Fruit fly (Drosophila melanogaster) whole organism, adult: ENCODE results near the gene Ugt302C1.

Experiments
- CG11617 ChIP-seq: fragments of 200-800 bp; sonication (Bioruptor generic); optimal IDR thresholded peaks from 2 replicates; lab custom pipeline; 2017; ENCODE audit warnings: mild to moderate bottlenecking, missing biosample characterization, missing genetic modification reagents, missing genetic modification characterization
- CG12768 ChIP-seq: fragments of 200-800 bp; sonication (Bioruptor generic); optimal IDR thresholded peaks from 2 replicates; lab custom pipeline; 2017; ENCODE audit warnings: missing biosample characterization, missing genetic modification characterization, mild to moderate bottlenecking, moderate library complexity, missing genetic modification reagents
- CG14711 ChIP-seq: fragments of 200-800 bp; sonication (Bioruptor generic); optimal IDR thresholded peaks from 2 replicates; lab custom pipeline; 2018; ENCODE audit warnings: missing biosample characterization, mild to moderate bottlenecking, missing genetic modification characterization, moderate library complexity
- CG1620 ChIP-seq: fragments of 200-800 bp; sonication (Bioruptor generic); optimal IDR thresholded peaks from 2 replicates; lab custom pipeline; 2016; ENCODE audit warnings: missing biosample characterization, missing genetic modification characterization
- CG33017 ChIP-seq: fragments of 200-800 bp; sonication (Bioruptor generic); optimal IDR thresholded peaks from 2 replicates; lab custom pipeline; 2018; ENCODE audit warnings: missing biosample characterization, mild to moderate bottlenecking, missing genetic modification characterization, moderate library complexity
- CG5204 ChIP-seq: fragments of 200-800 bp; sonication (Bioruptor generic); optimal IDR thresholded peaks from 2 replicates; lab custom pipeline; 2016; ENCODE audit warnings: missing biosample characterization, missing genetic modification characterization
- CG7045 ChIP-seq: fragments of 200-800 bp; sonication (Bioruptor generic); optimal IDR thresholded peaks from 2 replicates; lab custom pipeline; 2017; ENCODE audit warnings: missing biosample characterization, mild to moderate bottlenecking, missing genetic modification characterization
- CG7101 ChIP-seq: fragments of 200-800 bp; sonication (Bioruptor generic); optimal IDR thresholded peaks from 2 replicates; lab custom pipeline; 2018; ENCODE audit warnings: missing biosample characterization, mild to moderate bottlenecking, missing genetic modification characterization, moderate library complexity
- Clk ChIP-seq: fragments of 200-800 bp; sonication (Bioruptor generic); optimal IDR thresholded peaks from 2 replicates; lab custom pipeline; 2017; ENCODE audit warnings: missing biosample characterization, missing genetic modification characterization
- Crg-1 ChIP-seq: fragments of 200-800 bp; sonication (Bioruptor generic); optimal IDR thresholded peaks from 2 replicates; lab custom pipeline; 2016; ENCODE audit warnings: missing biosample characterization, missing genetic modification characterization
- Hr96 ChIP-seq: fragments of 200-800 bp; sonication (Bioruptor generic); optimal IDR thresholded peaks from 2 replicates; lab custom pipeline; 2016; ENCODE audit warnings: missing biosample characterization, missing genetic modification characterization
- Mnt ChIP-seq: fragments of 200-800 bp; sonication (Bioruptor generic); optimal IDR thresholded peaks from 2 replicates; lab custom pipeline; 2016; ENCODE audit warnings: missing biosample characterization, mild to moderate bottlenecking, missing genetic modification characterization
- bab1 ChIP-seq: fragments of 200-800 bp; sonication (Bioruptor generic); optimal IDR thresholded peaks from 3 replicates; lab custom pipeline; 2019; ENCODE audit warnings: missing biosample characterization, mild to moderate bottlenecking, missing genetic modification characterization, moderate library complexity
- cic ChIP-seq: fragments of 200-800 bp; sonication (Bioruptor generic); optimal IDR thresholded peaks from 2 replicates; lab custom pipeline; 2017; ENCODE audit warnings: missing biosample characterization, mild to moderate bottlenecking, missing genetic modification characterization, moderate library complexity
- cnc ChIP-seq, 2 experiments: fragments of >200 bp; optimal IDR thresholded peaks; 2 replicates each; lab custom pipeline; 2017
- kay ChIP-seq: fragments of 200-800 bp; sonication (Bioruptor generic); peaks from one replicate; lab custom pipeline; 2016; ENCODE audit warnings: missing biosample characterization, missing genetic modification characterization, borderline replicate concordance
- ovo ChIP-seq: fragments of 200-800 bp; sonication (Bioruptor generic); optimal IDR thresholded peaks from 2 replicates; lab custom pipeline; 2016; ENCODE audit warnings: missing biosample characterization, missing genetic modification characterization
- pad ChIP-seq: fragments of 200-800 bp; sonication (Bioruptor generic); optimal IDR thresholded peaks from 3 replicates; lab custom pipeline; 2017; ENCODE audit warnings: missing biosample characterization, missing genetic modification characterization, mild to moderate bottlenecking, moderate library complexity, missing genetic modification reagents
- tj ChIP-seq: fragments of 200-800 bp; sonication (Bioruptor generic); optimal IDR thresholded peaks from 3 replicates; lab custom pipeline; 2017; ENCODE audit warnings: missing biosample characterization, mild to moderate bottlenecking, missing genetic modification characterization, moderate library complexity
- toe ChIP-seq: fragments of 200-800 bp; sonication (Bioruptor generic); optimal IDR thresholded peaks from 2 replicates; lab custom pipeline; 2016; ENCODE audit warnings: missing biosample characterization, missing genetic modification characterization

The Ugt302C1 gene

dm6 chr3R:11167931-11168465, 11.1 kb downstream of the Ugt302C1 start, which contains the start of gene Ugt35E2:
Gene Ugt35E2 (minus strand): TSS chr3R:11167981.
- TF ChIP-seq Crg-1 (GFP tag; lab: Kevin White, UChicago) (no peak), pad (GFP tag; lab: Kevin White, UChicago) (no peak), CG7045 (no peak)

dm6 chr3R:11170146-11170545, 13.2 kb downstream of the Ugt302C1 start, which contains the start of gene Ugt35B1:
Gene Ugt35B1 (minus strand): TSS chr3R:11170246.
- TF ChIP-seq CG11617 (GFP tag; lab: Kevin White, UChicago) = peak; percentile 26
- TF ChIP-seq CG1620 (GFP tag; lab: Kevin White, UChicago) = no peak
- TF ChIP-seq cic (GFP tag; lab: Kevin White, UChicago) = peak; percentile 44
- no peak for TF ChIP-seq pad (GFP tag; lab: Kevin White, UChicago)
- TF ChIP-seq ovo (GFP tag; lab: Kevin White, UChicago) = no peak
- TF ChIP-seq CG12768 (GFP tag; lab: Kevin White, UChicago) = peak; percentile 49
- no peak for TF ChIP-seq Hr96 (GFP tag; lab: Kevin White, UChicago)
- TF ChIP-seq CG5204 (GFP tag; lab: Kevin White, UChicago) = peak; percentile 39
- TF ChIP-seq Mnt = no peak
- peak; percentile 15 for TF ChIP-seq toe
- peak; percentile 17 for TF ChIP-seq CG33017
- TF ChIP-seq CG7045 = no peak
- TF ChIP-seq cnc (optimal IDR thresholded peaks at IDR 0.05; lab: Kevin White, UChicago) = no peak
- no peak for TF ChIP-seq Crg-1 (GFP tag; lab: Kevin White, UChicago)
- peak; percentile 21 for TF ChIP-seq CG7101 (tag; lab: Kevin White, UChicago)
- TF ChIP-seq CG14711 (tag; lab: Kevin White, UChicago) = no peak
- peak; percentile 68 for TF ChIP-seq kay (GFP tag; lab: Kevin White, UChicago)

dm6 chr3R:11172460-11173168, 15.7 kb downstream of the Ugt302C1 start, which contains the start of gene Ugt35A1:
Gene Ugt35A1 (minus strand): TSS chr3R:11172664.
- TF ChIP-seq bab1 (GFP tag; lab: Kevin White, UChicago) = no peak
- peak; percentile 3 for TF ChIP-seq CG12768 (GFP tag; lab: Kevin White, UChicago)
- peak; percentile 92 for TF ChIP-seq kay (GFP tag; lab: Kevin White, UChicago)

DNA sequence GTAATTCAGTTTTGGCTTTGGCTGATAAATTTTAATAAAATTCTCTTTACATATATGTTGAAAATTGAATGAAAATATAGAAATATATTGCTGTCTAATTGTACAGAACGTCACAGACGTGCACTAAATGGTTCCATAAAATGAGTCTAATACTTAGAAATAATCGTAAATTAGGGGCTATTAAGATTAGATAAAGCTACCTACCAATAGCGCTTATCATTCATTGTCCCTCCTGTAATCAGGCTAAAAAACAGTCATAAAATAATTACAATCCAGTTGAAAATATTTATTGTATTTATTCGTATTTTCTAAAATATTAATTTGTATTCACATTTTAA, 16.2 kb downstream of the Ugt302C1 start:
- peak; percentile 67 for TF ChIP-seq CG33017
- no peak for TF ChIP-seq pad (GFP tag; lab: Kevin White, UChicago)
- TF ChIP-seq CG1620 (GFP tag; lab: Kevin White, UChicago) = no peak
- no peak for TF ChIP-seq ovo (GFP tag; lab: Kevin White, UChicago)
- TF ChIP-seq Hr96 (GFP tag; lab: Kevin White, UChicago) = no peak
- TF ChIP-seq toe = no peak
- peak; percentile 45 for TF ChIP-seq CG14711 (tag; lab: Kevin White, UChicago)
- TF ChIP-seq cic (GFP tag; lab: Kevin White, UChicago) = peak; percentile 74
- peak; percentile 14 for TF ChIP-seq tj (GFP tag; lab: Kevin White, UChicago)
- TF ChIP-seq kay (GFP tag; lab: Kevin White, UChicago) = peak; percentile 58
- TF ChIP-seq Clk = no peak
- no peak for TF ChIP-seq Crg-1 (GFP tag; lab: Kevin White, UChicago)
- TF ChIP-seq CG7045 = peak; percentile 59
- TF ChIP-seq CG5204 (GFP tag; lab: Kevin White, UChicago) = no peak
- TF ChIP-seq bab1 (GFP tag; lab: Kevin White, UChicago) = no peak
- no peak for TF ChIP-seq Mnt
- TF ChIP-seq CG11617 (GFP tag; lab: Kevin White, UChicago) = peak; percentile 51
- peak; percentile 32 for TF ChIP-seq CG7101 (tag; lab: Kevin White, UChicago)
- TF ChIP-seq CG12768 (GFP tag; lab: Kevin White, UChicago) = peak; percentile 42
- no peak for TF ChIP-seq cnc (optimal IDR thresholded peaks at IDR 0.05; lab: Kevin White, UChicago)

DNA sequence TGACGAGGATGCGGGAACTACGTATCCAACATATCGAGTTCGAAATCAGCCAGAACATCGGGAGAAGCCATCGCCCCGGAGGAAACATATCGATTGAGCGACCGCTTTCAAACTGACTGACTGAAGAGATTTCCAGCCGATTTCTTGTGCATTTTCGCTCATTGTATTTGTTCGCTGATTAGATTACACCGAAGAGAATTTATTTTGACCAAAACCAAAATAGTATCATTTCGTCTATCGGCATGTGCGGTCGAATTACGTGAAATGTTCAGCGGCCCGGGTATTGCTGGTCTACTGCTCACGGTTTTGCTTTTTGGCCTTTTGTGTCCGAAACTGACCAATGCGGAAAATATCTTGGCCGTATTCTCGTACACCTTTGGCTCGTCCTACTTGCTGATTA, 18.4 kb downstream of the Ugt302C1 start, which contains the start of the genes Ugt304A1 and Ugt303A1:
Ugt304A1 (minus strand) TSS at position 101 of the 400 bp plus-strand sequence.
Ugt303A1 (plus strand) TSS at position 222 of the 400 bp plus-strand sequence.
- TF ChIP-seq cic (GFP tag; lab: Kevin White, UChicago) (peak; percentile 18), ovo (GFP tag; lab: Kevin White, UChicago) (no peak)

DNA sequence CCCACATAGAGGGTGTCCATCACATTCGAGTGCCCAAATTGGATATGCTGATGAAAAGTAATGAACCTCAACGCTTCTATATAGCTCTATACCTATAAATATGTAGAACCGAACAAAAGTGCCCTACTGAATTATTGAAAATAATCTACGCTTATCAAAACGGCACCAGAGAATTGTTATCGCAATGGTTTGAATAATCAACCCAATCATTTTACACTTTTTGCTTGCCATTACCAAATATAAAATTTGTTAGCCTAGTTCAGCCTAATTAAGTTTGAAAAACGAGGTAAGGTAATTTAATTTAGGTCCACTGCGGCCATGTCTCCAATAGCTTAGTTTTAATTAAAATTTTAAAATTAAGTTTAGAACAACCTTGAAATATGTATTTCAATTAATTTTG, 18.9 kb downstream of the Ugt302C1 start:
- no peak for TF ChIP-seq Clk
- no peak for TF ChIP-seq CG7101 (tag; lab: Kevin White, UChicago)
- TF ChIP-seq CG5204 (GFP tag; lab: Kevin White, UChicago) = no peak
- no peak for TF ChIP-seq CG1620 (GFP tag; lab: Kevin White, UChicago)
- TF ChIP-seq tj (GFP tag; lab: Kevin White, UChicago) = no peak
- no peak for TF ChIP-seq cnc (optimal IDR thresholded peaks at IDR 0.05; lab: Kevin White, UChicago)
- no peak for TF ChIP-seq CG14711 (tag; lab: Kevin White, UChicago)
- TF ChIP-seq kay (GFP tag; lab: Kevin White, UChicago) = no peak
- no peak for TF ChIP-seq pad (GFP tag; lab: Kevin White, UChicago)
- TF ChIP-seq bab1 (GFP tag; lab: Kevin White, UChicago) = no peak
